Fruit fly (Drosophila melanogaster) Kc167 (cell line): Measurements from ENCODE around the gene Galphai.

ENCODE experiments used
- Myc ChIP-seq: fragments of >200 bp; optimal IDR thresholded peaks from 2 replicates; lab custom pipeline; 2017; ENCODE audit warnings: missing external identifiers
- Sin3A ChIP-seq: fragments of >200 bp; optimal IDR thresholded peaks from 2 replicates; lab custom pipeline; 2018; ENCODE audit warnings: missing external identifiers
- h ChIP-seq: fragments of >200 bp; optimal IDR thresholded peaks from 3 replicates; lab custom pipeline; 2018; ENCODE audit warnings: missing external identifiers
- insv ChIP-seq: fragments of >200 bp; optimal IDR thresholded peaks from 3 replicates; lab custom pipeline; 2018; ENCODE audit warnings: missing external identifiers
- psq ChIP-seq: fragments of >200 bp; optimal IDR thresholded peaks from 2 replicates; lab custom pipeline; 2017; ENCODE audit warnings: missing external identifiers
- ttk ChIP-seq: sonication (Bioruptor generic); optimal IDR thresholded peaks from 2 replicates; lab custom pipeline; 2017; ENCODE audit warnings: missing external identifiers

Galphai gene

dm6 chr3L:6979387-6980249 is at the start of gene Galphai:
TSS of gene Galphai (minus strand) at chr3L:6980044.
- no peak for TF ChIP-seq psq
- TF ChIP-seq ttk (lab: Kevin White, UChicago) = no peak
- no peak for TF ChIP-seq Sin3A

DNA sequence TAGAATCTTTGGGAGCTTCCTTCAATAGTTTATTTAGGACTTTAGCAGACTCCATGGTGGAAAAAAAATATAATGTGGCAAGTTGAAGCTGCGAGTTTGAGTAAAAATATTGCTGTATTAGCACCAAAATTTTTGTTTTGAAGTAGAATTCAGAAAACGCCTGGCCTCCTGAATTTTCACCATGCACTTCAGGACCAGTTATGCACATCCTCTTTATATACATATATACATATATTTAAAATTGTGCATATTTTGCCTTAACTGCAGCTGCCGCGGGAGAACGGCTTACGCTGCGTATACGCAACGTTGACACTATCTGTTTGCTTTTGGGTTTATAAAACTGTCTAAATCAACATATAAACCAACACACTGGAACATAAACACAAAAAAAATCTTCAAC is 46.9 kb upstream of the Galphai start, which contains the start of gene CG17744:
TSS of gene CG17744 (minus strand) at position 101 of the 400 bp plus-strand sequence.
- TF ChIP-seq h (lab: Kevin White, UChicago) = no peak
- TF ChIP-seq Sin3A = no peak
- no peak for TF ChIP-seq Myc
- no peak for TF ChIP-seq ttk (lab: Kevin White, UChicago)
- TF ChIP-seq psq = no peak
- TF ChIP-seq insv (lab: Kevin White, UChicago) = no peak

DNA sequence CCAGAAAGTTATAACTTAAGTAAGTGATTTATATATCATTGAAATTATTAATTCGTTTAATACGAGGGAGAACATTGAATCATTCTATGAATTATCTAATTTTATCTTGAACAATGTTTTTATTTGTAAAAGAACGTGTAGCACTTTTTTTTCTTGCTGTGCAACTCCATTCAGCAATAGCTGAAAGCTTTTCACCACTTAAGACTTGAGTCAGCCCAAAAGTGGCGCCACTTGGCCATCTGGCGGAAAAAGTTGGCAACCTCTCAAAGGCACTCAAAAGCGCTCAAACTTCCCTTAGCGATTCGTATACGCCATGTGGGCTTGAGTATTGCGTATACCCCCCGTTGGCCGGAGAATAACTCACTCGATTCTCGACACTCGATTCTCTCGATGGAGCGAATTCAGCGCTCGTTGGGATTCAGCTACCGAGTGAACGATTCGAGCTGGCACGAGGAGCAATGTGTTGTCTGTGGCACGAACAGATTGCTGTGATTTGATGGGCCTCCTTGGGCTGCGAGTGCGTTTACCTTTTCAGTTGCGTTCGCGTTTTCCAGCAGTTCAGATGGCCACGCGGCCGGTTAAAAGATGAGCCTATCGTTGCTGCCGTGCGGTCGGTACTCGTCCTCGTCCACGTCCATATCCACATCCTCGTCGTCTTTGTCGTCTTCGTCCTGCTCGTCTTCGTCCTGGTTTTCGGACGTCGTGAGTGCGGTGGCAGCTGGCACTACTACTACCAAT is 33.9 kb upstream of the Galphai start:
- no peak for TF ChIP-seq Sin3A
- TF ChIP-seq insv (lab: Kevin White, UChicago) = no peak
- TF ChIP-seq ttk (lab: Kevin White, UChicago) = no peak
- TF ChIP-seq Myc = no peak

DNA sequence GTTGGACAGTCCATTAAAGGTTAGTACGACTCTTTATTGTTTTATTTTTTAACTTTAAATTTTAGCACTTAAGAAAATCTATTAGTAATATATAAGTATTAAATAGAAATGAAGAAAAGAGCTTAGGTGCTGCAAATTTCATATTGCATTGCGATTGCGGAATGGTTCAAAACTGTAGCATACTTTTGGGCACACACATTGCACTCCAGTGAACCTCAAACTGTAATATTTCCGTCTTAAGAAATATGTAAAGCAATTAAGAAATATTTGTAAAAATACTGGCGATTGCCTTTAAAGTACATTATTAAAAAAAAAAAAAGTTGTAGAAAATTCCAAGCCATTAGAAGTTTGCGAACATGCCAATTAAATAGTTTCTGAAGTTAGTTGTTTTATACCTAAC is 32.4 kb upstream of the Galphai start:
- no peak for TF ChIP-seq psq
- TF ChIP-seq h (lab: Kevin White, UChicago) = no peak
- TF ChIP-seq Myc = no peak
- TF ChIP-seq Sin3A = no peak
- TF ChIP-seq ttk (lab: Kevin White, UChicago) = no peak
- no peak for TF ChIP-seq insv (lab: Kevin White, UChicago)

- no peak for TF ChIP-seq psq
- no peak for TF ChIP-seq Sin3A
- TF ChIP-seq h (lab: Kevin White, UChicago) = no peak
- no peak for TF ChIP-seq Myc
- no peak for TF ChIP-seq ttk (lab: Kevin White, UChicago)
- no peak for TF ChIP-seq insv (lab: Kevin White, UChicago)
Measured at dm6 chr3L:7009886-7010285, 30.0 kb upstream of the Galphai start.

DNA sequence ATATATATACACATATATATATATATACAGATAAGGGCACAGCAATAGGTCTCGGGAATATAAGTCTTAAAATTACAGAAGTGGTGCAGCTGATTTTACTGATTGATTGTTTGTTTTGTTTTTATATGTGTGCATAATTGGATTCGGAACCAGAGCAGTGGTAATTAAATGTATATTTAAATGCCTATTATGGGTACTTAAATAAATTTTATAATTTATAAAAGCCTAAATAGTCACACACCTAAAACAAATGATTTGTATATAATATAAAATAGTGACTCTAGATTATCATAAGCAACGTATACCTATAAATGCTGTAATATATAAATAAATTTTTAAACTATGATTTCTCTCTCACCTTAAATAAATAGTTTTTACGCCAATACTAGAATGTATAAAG is 29.6 kb upstream of the Galphai start:
- TF ChIP-seq Myc (no peak), Sin3A (no peak), ttk (lab: Kevin White, UChicago) (no peak), insv (lab: Kevin White, UChicago) (no peak), h (lab: Kevin White, UChicago) (no peak), psq (no peak)

- no peak for TF ChIP-seq Myc
- TF ChIP-seq ttk (lab: Kevin White, UChicago) = no peak
- TF ChIP-seq psq = no peak
- no peak for TF ChIP-seq insv (lab: Kevin White, UChicago)
- TF ChIP-seq Sin3A = no peak
- TF ChIP-seq h (lab: Kevin White, UChicago) = no peak
Measured at dm6 chr3L:7008351-7008750, 28.5 kb upstream of the Galphai start.

DNA sequence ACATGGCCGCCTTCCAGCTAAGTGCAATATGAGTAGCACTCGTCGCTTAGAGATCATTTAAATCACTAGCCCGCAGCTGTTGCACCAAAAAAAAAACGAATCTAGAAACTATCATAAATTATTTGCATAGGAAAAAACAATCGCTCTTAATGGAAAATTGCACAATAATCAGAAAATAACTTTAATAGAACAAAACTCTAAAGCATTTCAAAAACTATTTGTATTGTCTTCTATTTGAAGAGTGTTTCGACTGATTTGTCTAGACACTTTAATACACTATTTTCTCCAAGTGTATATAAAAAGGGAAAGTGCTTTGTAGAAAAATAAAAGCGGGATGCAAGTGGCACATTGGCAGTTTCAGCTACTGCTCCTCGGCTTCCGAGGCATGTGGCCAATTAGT is 26.6 kb upstream of the Galphai start:
- TF ChIP-seq insv (lab: Kevin White, UChicago) (no peak), Sin3A (no peak)

DNA sequence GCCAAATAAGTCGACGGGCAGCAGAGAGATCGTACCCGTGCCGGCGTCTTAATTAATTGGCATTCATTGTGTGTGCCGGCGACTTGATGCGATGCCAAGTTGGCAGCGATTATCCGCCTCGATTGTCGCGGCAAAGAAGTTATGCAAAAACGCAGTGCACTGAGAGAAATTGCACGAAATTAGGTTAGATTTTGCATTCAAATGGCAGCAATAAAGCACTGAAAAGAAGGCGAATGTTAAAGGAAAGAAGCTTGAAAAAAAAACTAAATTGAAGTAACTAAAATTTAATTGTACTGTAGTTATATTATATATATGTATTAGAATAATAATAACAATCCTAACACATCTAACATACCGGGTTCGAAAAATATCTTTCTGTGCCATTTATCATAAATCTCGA is 23.3 kb upstream of the Galphai start:
- no peak for TF ChIP-seq ttk (lab: Kevin White, UChicago)
- no peak for TF ChIP-seq Sin3A
- no peak for TF ChIP-seq h (lab: Kevin White, UChicago)
- TF ChIP-seq insv (lab: Kevin White, UChicago) = no peak
- no peak for TF ChIP-seq Myc
- TF ChIP-seq psq = no peak

DNA sequence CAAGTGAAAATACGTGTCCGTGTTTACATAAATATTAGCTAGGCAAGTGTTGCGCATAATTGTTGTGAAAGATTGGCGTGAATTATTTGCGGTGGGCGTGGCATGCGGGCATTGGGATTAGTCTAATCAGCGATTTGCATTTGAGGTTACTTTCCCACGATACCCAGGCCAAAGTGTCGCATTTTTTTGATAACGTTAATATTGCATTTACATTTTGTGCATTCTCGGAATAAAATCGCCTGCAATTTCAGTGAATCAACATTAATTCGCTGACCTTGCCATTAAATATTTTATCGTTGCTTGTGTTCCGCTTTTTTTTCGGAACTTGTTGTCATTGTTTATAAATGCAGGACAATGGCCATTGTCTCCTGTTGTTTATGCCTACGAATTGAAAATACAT is 22.5 kb upstream of the Galphai start:
- no peak for TF ChIP-seq insv (lab: Kevin White, UChicago)
- no peak for TF ChIP-seq psq
- TF ChIP-seq Sin3A = no peak
- TF ChIP-seq Myc = no peak
- no peak for TF ChIP-seq h (lab: Kevin White, UChicago)
- TF ChIP-seq ttk (lab: Kevin White, UChicago) = no peak

dm6 chr3L:7001855-7002254 is 22.0 kb upstream of the Galphai start:
- TF ChIP-seq h (lab: Kevin White, UChicago) = no peak
- TF ChIP-seq insv (lab: Kevin White, UChicago) = no peak
- TF ChIP-seq Sin3A = no peak

DNA sequence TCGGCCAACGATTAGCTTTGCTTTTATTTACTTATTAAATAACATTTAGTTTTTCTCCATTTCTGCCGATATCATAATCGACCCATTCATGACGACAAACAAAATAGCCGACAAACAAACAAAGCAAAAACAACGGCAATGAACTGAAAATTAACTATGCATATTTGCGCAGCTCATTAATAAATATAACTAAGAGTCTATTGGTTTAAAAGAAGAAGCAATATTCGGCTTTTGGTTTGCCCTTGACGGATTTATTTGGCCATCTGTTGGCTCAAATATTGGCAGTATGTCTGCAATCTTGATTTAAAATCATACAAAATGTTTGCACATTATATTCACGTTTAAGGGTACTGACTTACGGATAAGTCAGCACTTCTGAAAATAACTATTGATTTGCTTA is 20.1 kb upstream of the Galphai start:
- no peak for TF ChIP-seq insv (lab: Kevin White, UChicago)
- no peak for TF ChIP-seq Myc
- no peak for TF ChIP-seq ttk (lab: Kevin White, UChicago)
- TF ChIP-seq Sin3A = no peak
- no peak for TF ChIP-seq h (lab: Kevin White, UChicago)
- no peak for TF ChIP-seq psq

DNA sequence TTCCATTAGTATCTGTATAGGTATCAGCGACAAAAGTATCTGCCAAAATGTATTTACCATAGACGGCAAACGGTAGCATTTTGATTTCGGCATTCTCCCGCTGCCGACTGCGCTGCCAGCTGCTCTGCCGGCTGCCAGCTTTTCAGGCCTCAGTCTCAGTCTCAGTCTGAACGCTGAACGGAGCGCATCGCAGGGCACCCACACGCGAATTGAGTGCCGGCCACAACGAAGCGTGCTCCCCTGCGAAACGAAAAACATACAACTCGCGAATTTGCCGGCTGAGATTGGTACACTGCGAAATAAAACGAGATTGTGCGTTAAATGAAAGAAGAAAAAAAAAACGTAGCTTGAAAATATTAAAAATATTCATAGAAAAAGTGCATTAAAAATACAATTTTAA is 18.8 kb upstream of the Galphai start, which contains the start of gene Mp:
TSS of gene Mp (plus strand) at position 152 of the 400 bp plus-strand sequence.
- TF ChIP-seq Myc = no peak
- TF ChIP-seq psq = no peak
